Fruit fly (Drosophila melanogaster): ENCODE data around the gene CG31624.

CG31624 gene

DNA sequence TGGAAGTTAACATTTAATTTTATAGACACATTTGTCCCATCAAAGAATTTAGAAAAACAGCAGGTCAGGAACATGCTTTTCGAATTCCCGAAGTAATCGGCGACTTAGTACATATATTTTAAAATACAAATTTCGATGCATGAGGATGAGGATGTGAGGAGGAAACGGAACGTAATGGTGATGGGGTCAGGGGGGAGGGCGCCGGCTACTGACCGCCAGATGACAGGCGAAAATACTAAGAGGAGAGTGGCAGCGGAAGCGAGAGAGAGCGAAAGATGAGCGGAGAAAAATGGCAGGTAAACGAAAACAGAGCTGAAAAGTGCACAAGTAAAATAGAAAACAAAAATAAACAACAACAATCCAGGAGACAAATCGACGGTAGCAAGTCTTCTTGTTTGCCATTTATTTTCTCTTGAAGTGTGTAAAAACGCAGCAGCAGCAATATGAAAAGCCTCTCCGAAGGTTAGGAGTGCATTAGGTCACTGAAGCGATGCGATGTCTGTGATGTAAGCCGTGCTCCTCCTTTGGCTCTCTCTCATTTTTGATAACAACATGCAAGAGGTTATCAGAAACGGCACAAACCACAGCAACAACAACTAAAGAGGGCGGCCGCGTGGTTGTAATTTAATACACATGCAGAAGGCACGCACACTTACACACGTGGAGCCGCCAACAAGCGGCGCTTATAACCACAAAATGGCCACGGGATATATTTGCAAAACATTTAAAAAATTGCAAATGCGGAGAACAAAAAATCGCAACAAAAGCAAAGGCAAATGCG is 21.5 kb downstream of the CG31624 start:
- TF ChIP-seq CG4360 (GFP tag; IDR thresholded peaks at IDR 0.05) (peak; percentile 73), CG8388 (GFP tag; optimal IDR thresholded peaks at IDR 0.05) (no peak), fu2 (GFP tag; optimal IDR thresholded peaks at IDR 0.05) (no peak), CG10267 (tag; optimal IDR thresholded peaks at IDR 0.05) (no peak), CG18262 (tag; optimal IDR thresholded peaks at IDR 0.05) (no peak), CG33557 (GFP tag; optimal IDR thresholded peaks at IDR 0.05) (no peak), otp (GFP tag; IDR thresholded peaks at IDR 0.05) (no peak), Trl (optimal IDR thresholded peaks at IDR 0.05) (peak in 1 of 2 experiments; percentile 52), Trl (GFP tag; optimal IDR thresholded peaks at IDR 0.05) (no peak), ash1 (GFP tag; optimal IDR thresholded peaks at IDR 0.05) (no peak), HmgZ (tag; optimal IDR thresholded peaks at IDR 0.05) (no peak), p53 (GFP tag; optimal IDR thresholded peaks at IDR 0.05) (no peak), bigmax (GFP tag; optimal IDR thresholded peaks at IDR 0.05) (peak; percentile 58), Ets97D (GFP tag; optimal IDR thresholded peaks at IDR 0.05) (no peak), hth (optimal IDR thresholded peaks at IDR 0.05) (no peak), exex (tag; optimal IDR thresholded peaks at IDR 0.05) (no peak), toy (GFP tag; IDR thresholded peaks at IDR 0.05) (no peak), Oli (tag; optimal IDR thresholded peaks at IDR 0.05) (no peak), CG9437 (GFP tag; optimal IDR thresholded peaks at IDR 0.05) (no peak), Pdp1 (GFP tag; optimal IDR thresholded peaks at IDR 0.05) (peak in 1 of 2 experiments; percentile 93), CG4617 (GFP tag; optimal IDR thresholded peaks at IDR 0.05; ENCODE audit: borderline replicate concordance) (no peak), CG3847 (GFP tag; IDR thresholded peaks at IDR 0.05) (no peak), CG15601 (tag; optimal IDR thresholded peaks at IDR 0.05) (no peak), Usf (GFP tag; optimal IDR thresholded peaks at IDR 0.05) (no peak), ac (GFP tag; optimal IDR thresholded peaks at IDR 0.05) (no peak), CG7963 (GFP tag; IDR thresholded peaks at IDR 0.05; ENCODE audit: partially characterized antibody) (no peak), Abd-B (GFP tag; optimal IDR thresholded peaks at IDR 0.05) (no peak), CG9797 (GFP tag; optimal IDR thresholded peaks at IDR 0.05) (no peak), CG7745 (tag; optimal IDR thresholded peaks at IDR 0.05) (no peak), CG11695 (GFP tag; IDR thresholded peaks at IDR 0.05) (no peak), CG2202 (tag; optimal IDR thresholded peaks at IDR 0.05) (no peak), CG17385 (GFP tag; optimal IDR thresholded peaks at IDR 0.05) (no peak), yki (optimal IDR thresholded peaks at IDR 0.05) (no peak), D19B (GFP tag; optimal IDR thresholded peaks at IDR 0.05) (no peak), CG15269 (tag; optimal IDR thresholded peaks at IDR 0.05) (no peak), CG10147 (GFP tag; optimal IDR thresholded peaks at IDR 0.05) (no peak), org-1 (GFP tag; optimal IDR thresholded peaks at IDR 0.05) (no peak), CG15479 (GFP tag; optimal IDR thresholded peaks at IDR 0.05) (peak; percentile 49), wdn (GFP tag; IDR thresholded peaks at IDR 0.05) (no peak), bcd (GFP tag; optimal IDR thresholded peaks at IDR 0.05) (no peak), crol (GFP tag; IDR thresholded peaks at IDR 0.05) (peak; percentile 82), CG8478 (optimal IDR thresholded peaks at IDR 0.05) (no peak), cg (GFP tag; optimal IDR thresholded peaks at IDR 0.05) (peak; percentile 68), dm (GFP tag; optimal IDR thresholded peaks at IDR 0.05) (peak; percentile 84), tup (GFP tag; optimal IDR thresholded peaks at IDR 0.05) (no peak), chinmo (GFP tag; IDR thresholded peaks at IDR 0.05; ENCODE audit: partially characterized antibody) (0 out of 4 replicates have a peak, but pooled peaks have one; percentile 66), nerfin-1 (tag; optimal IDR thresholded peaks at IDR 0.05) (no peak), CG8359 (GFP tag; optimal IDR thresholded peaks at IDR 0.05; ENCODE audit: borderline replicate concordance) (no peak), Hr78 (GFP tag; optimal IDR thresholded peaks at IDR 0.05) (peak in 1 of 2 experiments; percentile 86)
